Worm (Caenorhabditis elegans) whole organism, L3 larva: ENCODE data around the gene rom-2.
A peak's percentile ranks its signal among the peaks of the same experiment; 100 is the strongest.

Experiments used
- R02D3.7 ChIP-seq: fragments of 150-350 bp; optimal IDR thresholded peaks from 2 replicates; lab custom pipeline; 2014; ENCODE audit warnings: missing biosample characterization, missing genetic modification characterization
- ZK546.5 ChIP-seq: sonication (generic microtip); optimal IDR thresholded peaks from 2 replicates; lab custom pipeline; 2017; ENCODE audit warnings: missing biosample characterization, missing genetic modification characterization
- aly-2 ChIP-seq: fragments of 150-350 bp; optimal IDR thresholded peaks from 2 replicates; lab custom pipeline; 2014; ENCODE audit warnings: missing biosample characterization, missing genetic modification characterization
- ama-1 ChIP-seq: fragments of 150-350 bp; optimal IDR thresholded peaks from 2 replicates; lab custom pipeline; 2018
- ceh-16 ChIP-seq: sonication (generic microtip); optimal IDR thresholded peaks from 2 replicates; lab custom pipeline; 2017; ENCODE audit warnings: missing biosample characterization, missing genetic modification characterization
- ceh-28 ChIP-seq: fragments of 150-350 bp; optimal IDR thresholded peaks from 2 replicates; lab custom pipeline; 2014; ENCODE audit warnings: missing biosample characterization, missing genetic modification reagents, missing genetic modification characterization
- ceh-82 ChIP-seq: fragments of 150-350 bp; optimal IDR thresholded peaks from 2 replicates; lab custom pipeline; 2014; ENCODE audit warnings: missing biosample characterization, missing genetic modification characterization
- daf-12 ChIP-seq: fragments of 150-350 bp; optimal IDR thresholded peaks from 2 replicates; lab custom pipeline; 2014; ENCODE audit warnings: missing biosample characterization, missing genetic modification reagents, missing genetic modification characterization
- egl-27 ChIP-seq: sonication (generic microtip); optimal IDR thresholded peaks from 4 replicates; lab custom pipeline; 2017; ENCODE audit warnings: missing biosample characterization, missing genetic modification reagents, missing genetic modification characterization
- egl-5 ChIP-seq: fragments of 150-350 bp; optimal IDR thresholded peaks from 2 replicates; lab custom pipeline; 2017; ENCODE audit warnings: missing biosample characterization, missing genetic modification reagents, missing genetic modification characterization, inconsistent platforms
- elt-1 ChIP-seq: fragments of 150-350 bp; optimal IDR thresholded peaks from 2 replicates; lab custom pipeline; 2014; ENCODE audit warnings: missing biosample characterization, missing genetic modification characterization
- elt-2 ChIP-seq: sonication (generic microtip); optimal IDR thresholded peaks from 2 replicates; lab custom pipeline; 2016; ENCODE audit warnings: missing genetic modification reagents, mild to moderate bottlenecking, missing genetic modification characterization, missing compliant biosample characterization
- elt-3 ChIP-seq, 3 experiments: fragments of 150-350 bp in 1 of 3; sonication (generic microtip) in 2 of 3; optimal IDR thresholded peaks; 2 replicates in 2 of 3; 4 replicates in 1 of 3; lab custom pipeline; 2014 to 2017; ENCODE audit warnings: missing biosample characterization in 3 of 3, missing genetic modification characterization in 3 of 3
- eor-1 ChIP-seq, 2 experiments: fragments of 150-350 bp; optimal IDR thresholded peaks; 2 replicates each; lab custom pipeline; 2014 to 2018; ENCODE audit warnings: missing biosample characterization in 2 of 2, missing genetic modification characterization in 2 of 2
- fkh-10 ChIP-seq: sonication (generic microtip); optimal IDR thresholded peaks from 2 replicates; lab custom pipeline; 2017; ENCODE audit warnings: missing biosample characterization, missing genetic modification reagents, missing genetic modification characterization
- fkh-2 ChIP-seq: fragments of 150-350 bp; optimal IDR thresholded peaks from 2 replicates; lab custom pipeline; 2014; ENCODE audit warnings: missing biosample characterization, missing genetic modification reagents, missing genetic modification characterization
- fos-1 ChIP-seq: fragments of 150-350 bp; optimal IDR thresholded peaks from 2 replicates; lab custom pipeline; 2014; ENCODE audit warnings: missing biosample characterization, missing genetic modification characterization
- hmg-11 ChIP-seq: sonication (generic microtip); optimal IDR thresholded peaks from 2 replicates; lab custom pipeline; 2016; ENCODE audit warnings: missing genetic modification characterization, missing compliant biosample characterization
- jun-1 ChIP-seq: fragments of 150-350 bp; optimal IDR thresholded peaks from 2 replicates; lab custom pipeline; 2014; ENCODE audit warnings: missing biosample characterization, missing genetic modification reagents, missing genetic modification characterization
- lin-15B ChIP-seq: fragments of 150-350 bp; optimal IDR thresholded peaks from 2 replicates; lab custom pipeline; 2014; ENCODE audit warnings: missing biosample characterization, missing genetic modification characterization
- lin-39 ChIP-seq: fragments of 150-350 bp; optimal IDR thresholded peaks from 2 replicates; lab custom pipeline; 2018; ENCODE audit warnings: missing biosample characterization, missing genetic modification reagents, missing genetic modification characterization
- lsy-12 ChIP-seq: sonication (generic microtip); optimal IDR thresholded peaks from 2 replicates; lab custom pipeline; 2016; ENCODE audit warnings: mild to moderate bottlenecking, missing genetic modification characterization, missing compliant biosample characterization
- mdl-1 ChIP-seq: fragments of 150-350 bp; optimal IDR thresholded peaks from 2 replicates; lab custom pipeline; 2014; ENCODE audit warnings: missing biosample characterization, missing genetic modification characterization
- mml-1 ChIP-seq: fragments of 150-350 bp; sonication (generic microtip); optimal IDR thresholded peaks from 3 replicates; lab custom pipeline; 2014; ENCODE audit warnings: missing biosample characterization, missing genetic modification characterization
- nfya-1 ChIP-seq: sonication (generic microtip); optimal IDR thresholded peaks from 2 replicates; lab custom pipeline; 2017; ENCODE audit warnings: missing genetic modification characterization, mild to moderate bottlenecking, missing compliant biosample characterization, antibody characterized with exemption, moderate library complexity; ENCODE audit not compliant: insufficient read depth
- nhr-12 ChIP-seq: fragments of 150-350 bp; optimal IDR thresholded peaks from 2 replicates; lab custom pipeline; 2014; ENCODE audit warnings: missing biosample characterization, missing genetic modification characterization
- nhr-23 ChIP-seq: fragments of 150-350 bp; optimal IDR thresholded peaks from 2 replicates; lab custom pipeline; 2014; ENCODE audit warnings: missing biosample characterization, missing genetic modification reagents, missing genetic modification characterization
- nhr-237 ChIP-seq: fragments of 150-350 bp; optimal IDR thresholded peaks from 2 replicates; lab custom pipeline; 2014; ENCODE audit warnings: missing biosample characterization, missing genetic modification characterization
- nhr-25 ChIP-seq: sonication (generic microtip); optimal IDR thresholded peaks from 2 replicates; lab custom pipeline; 2017; ENCODE audit warnings: missing biosample characterization, missing genetic modification characterization
- nhr-28 ChIP-seq: fragments of 150-350 bp; optimal IDR thresholded peaks from 2 replicates; lab custom pipeline; 2014; ENCODE audit warnings: missing biosample characterization, missing genetic modification characterization
- nhr-43 ChIP-seq: sonication (generic microtip); optimal IDR thresholded peaks from 2 replicates; lab custom pipeline; 2016; ENCODE audit warnings: mild to moderate bottlenecking, missing genetic modification characterization, missing compliant biosample characterization; ENCODE audit not compliant: poor library complexity, severe bottlenecking
- nhr-67 ChIP-seq: fragments of 150-350 bp; optimal IDR thresholded peaks from 2 replicates; lab custom pipeline; 2014; ENCODE audit warnings: missing biosample characterization, missing genetic modification characterization
- nhr-76 ChIP-seq: fragments of 150-350 bp; sonication (generic microtip); optimal IDR thresholded peaks from 5 replicates; lab custom pipeline; 2014; ENCODE audit warnings: missing biosample characterization, missing genetic modification characterization
- nhr-77 ChIP-seq: fragments of 150-350 bp; optimal IDR thresholded peaks from 2 replicates; lab custom pipeline; 2014; ENCODE audit warnings: missing biosample characterization, missing genetic modification characterization
- pha-4 ChIP-seq: fragments of 150-350 bp; optimal IDR thresholded peaks from 2 replicates; lab custom pipeline; 2014; ENCODE audit warnings: missing biosample characterization, missing genetic modification reagents, missing genetic modification characterization
- pqm-1 ChIP-seq: fragments of 150-350 bp; optimal IDR thresholded peaks from 2 replicates; lab custom pipeline; 2017; ENCODE audit warnings: missing biosample characterization, missing genetic modification characterization, inconsistent platforms
- sea-2 ChIP-seq: fragments of 150-350 bp; sonication (generic microtip); optimal IDR thresholded peaks from 4 replicates; lab custom pipeline; 2014; ENCODE audit warnings: missing biosample characterization, missing genetic modification reagents, missing genetic modification characterization
- skn-1 ChIP-seq: fragments of 150-350 bp; optimal IDR thresholded peaks from 2 replicates; lab custom pipeline; 2014; ENCODE audit warnings: missing biosample characterization, missing genetic modification characterization
- snpc-4 ChIP-seq: fragments of 150-350 bp; optimal IDR thresholded peaks from 2 replicates; lab custom pipeline; 2014; ENCODE audit warnings: missing biosample characterization, missing genetic modification characterization
- tbx-2 ChIP-seq: sonication (generic microtip); optimal IDR thresholded peaks from 2 replicates; lab custom pipeline; 2016; ENCODE audit warnings: mild to moderate bottlenecking, missing genetic modification characterization, missing compliant biosample characterization
- unc-39 ChIP-seq: sonication (generic microtip); optimal IDR thresholded peaks from 4 replicates; lab custom pipeline; 2017; ENCODE audit warnings: missing biosample characterization, missing genetic modification characterization
- unc-62 ChIP-seq: fragments of 150-350 bp; sonication (generic microtip); optimal IDR thresholded peaks from 4 replicates; lab custom pipeline; 2014; ENCODE audit warnings: missing biosample characterization, missing genetic modification reagents, missing genetic modification characterization
- zag-1 ChIP-seq: fragments of 150-350 bp; optimal IDR thresholded peaks from 2 replicates; lab custom pipeline; 2014; ENCODE audit warnings: missing biosample characterization, missing genetic modification characterization
- ztf-11 ChIP-seq: fragments of 150-350 bp; optimal IDR thresholded peaks from 2 replicates; lab custom pipeline; 2014; ENCODE audit warnings: missing biosample characterization, missing genetic modification characterization
- ztf-4 ChIP-seq: fragments of 150-350 bp; optimal IDR thresholded peaks from 2 replicates; lab custom pipeline; 2014; ENCODE audit warnings: missing biosample characterization, missing genetic modification characterization

rom-2 gene

ce11 chrIII:9558463-9558862, 37.0 kb downstream of the rom-2 start, which contains the start of gene C48B4.6:
Gene C48B4.6, minus strand, starts transcription at chrIII:9558563.
- TF ChIP-seq ZK546.5 (tag; lab: Kevin White, UChicago) (no peak), nhr-23 (tag; lab: Kevin White, UChicago) (no peak), unc-39 (tag; lab: Kevin White, UChicago) (no peak)
- TF ChIP-seq, all 47 proteins: peak for 0

DNA sequence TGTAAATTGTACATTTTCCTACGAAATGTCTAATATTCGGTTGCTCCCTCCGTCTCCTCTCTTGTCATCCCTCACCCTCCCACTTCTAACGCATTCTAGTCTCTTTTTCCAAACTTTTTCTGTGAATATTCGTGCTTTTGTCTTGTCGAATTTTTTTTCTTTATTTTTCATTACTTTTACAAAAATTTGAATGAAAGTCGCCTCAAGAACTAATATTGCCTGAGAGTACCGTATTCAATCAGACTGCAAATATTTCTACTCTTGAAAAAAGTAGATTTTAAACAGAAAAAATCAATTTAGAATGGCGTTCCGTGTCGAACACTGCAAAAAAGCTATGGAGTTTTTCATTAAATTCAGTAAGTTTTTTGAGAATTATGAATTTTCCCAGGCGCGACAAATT, 39.2 kb downstream of the rom-2 start, which contains the start of gene ZK1098.11:
ZK1098.11 (plus strand) TSS at position 301 of the 400 bp plus-strand sequence.
- TF ChIP-seq jun-1 (tag; lab: Kevin White, UChicago) (no peak), nfya-1 (tag; lab: Kevin White, UChicago) (no peak), fos-1 (no peak), elt-3 (tag; optimal IDR thresholded peaks at IDR 0.05; lab: Kevin White, UChicago) (no peak), egl-27 (tag; lab: Kevin White, UChicago) (no peak), snpc-4 (tag; lab: Kevin White, UChicago) (no peak), elt-2 (tag; lab: Kevin White, UChicago) (no peak), mml-1 (tag; lab: Kevin White, UChicago) (no peak), lin-15B (no peak), ceh-82 (tag; lab: Kevin White, UChicago) (no peak), ceh-28 (tag; lab: Kevin White, UChicago) (no peak), fkh-10 (GFP tag; lab: Kevin White, UChicago) (no peak), nhr-237 (no peak), nhr-23 (tag; lab: Kevin White, UChicago) (no peak), unc-62 (GFP tag; lab: Kevin White, UChicago) (no peak), mdl-1 (tag; lab: Kevin White, UChicago) (no peak)
- TF ChIP-seq, all 47 proteins: peak for 0

DNA sequence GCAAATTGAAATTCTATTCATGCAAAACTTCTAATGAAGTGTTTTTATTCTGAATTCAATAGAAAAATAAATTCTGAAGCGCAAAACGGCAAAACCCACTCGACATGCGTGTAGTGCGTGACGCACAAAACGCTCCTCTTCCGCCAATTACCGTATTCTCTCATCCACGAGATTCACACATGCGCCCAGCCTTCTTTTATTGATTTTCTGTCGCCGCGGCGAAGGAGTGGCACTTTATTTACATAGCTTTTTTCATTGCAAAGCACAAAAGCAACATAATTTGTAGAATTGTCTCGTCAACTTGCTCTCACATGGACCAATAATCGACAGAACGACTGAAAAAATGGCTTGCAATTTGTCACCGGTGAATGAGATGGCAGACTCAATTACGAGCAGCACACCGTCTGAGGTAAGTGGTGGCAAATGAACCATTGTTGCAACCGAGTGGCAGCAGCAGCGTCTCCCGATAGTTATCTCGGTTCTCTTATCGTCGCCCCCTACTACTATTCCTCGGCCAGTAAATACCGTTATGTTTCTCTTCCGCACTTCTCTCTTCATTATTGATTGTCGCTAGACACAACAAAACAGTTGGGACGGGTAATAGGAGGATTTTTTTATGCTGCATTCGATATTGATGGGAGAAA, 49.3 kb downstream of the rom-2 start, which contains the start of gene unc-16:
unc-16 (plus strand) TSS at position 243 of the 644 bp plus-strand sequence.
- TF ChIP-seq jun-1 (tag; lab: Kevin White, UChicago) (peak; percentile 27), ztf-4 (no peak), nhr-67 (tag; lab: Kevin White, UChicago) (no peak), nhr-43 (tag; lab: Kevin White, UChicago) (peak; percentile 57), unc-62 (GFP tag; lab: Kevin White, UChicago) (peak; percentile 70), snpc-4 (tag; lab: Kevin White, UChicago) (peak; percentile 90), skn-1 (tag; lab: Kevin White, UChicago) (peak; percentile 46), zag-1 (tag; lab: Kevin White, UChicago) (no peak), nhr-12 (tag; lab: Kevin White, UChicago) (no peak), pha-4 (tag; lab: Kevin White, UChicago) (peak; percentile 97), ZK546.5 (tag; lab: Kevin White, UChicago) (no peak), eor-1 (tag; optimal IDR thresholded peaks at IDR 0.05; lab: Kevin White, UChicago) (peak in 1 of 2 experiments; percentile 13), egl-5 (tag; lab: Kevin White, UChicago) (peak; percentile 88), ceh-28 (tag; lab: Kevin White, UChicago) (peak; percentile 90), mdl-1 (tag; lab: Kevin White, UChicago) (peak; percentile 87), elt-1 (tag; lab: Kevin White, UChicago) (no peak), elt-2 (tag; lab: Kevin White, UChicago) (peak; percentile 72), ceh-82 (tag; lab: Kevin White, UChicago) (peak; percentile 19), aly-2 (tag; lab: Kevin White, UChicago) (no peak), egl-27 (tag; lab: Kevin White, UChicago) (no peak), sea-2 (peak; percentile 73), nhr-23 (tag; lab: Kevin White, UChicago) (peak; percentile 63), pqm-1 (peak; percentile 23), lin-39 (tag; lab: Kevin White, UChicago) (peak; percentile 85), fkh-2 (tag; lab: Kevin White, UChicago) (no peak), R02D3.7 (tag; lab: Kevin White, UChicago) (peak; percentile 70), daf-12 (tag; lab: Kevin White, UChicago) (no peak), tbx-2 (tag; lab: Kevin White, UChicago) (peak; percentile 82), ztf-11 (tag; lab: Kevin White, UChicago) (no peak), ama-1 (lab: Kevin White, UChicago) (peak; percentile 58), unc-39 (tag; lab: Kevin White, UChicago) (no peak), lin-15B (peak; percentile 89), nhr-25 (tag; lab: Kevin White, UChicago) (peak; percentile 56), lsy-12 (tag; lab: Kevin White, UChicago) (peak; percentile 85), nhr-237 (no peak), ceh-16 (tag; lab: Kevin White, UChicago) (no peak), fkh-10 (GFP tag; lab: Kevin White, UChicago) (peak; percentile 44), nhr-28 (tag; lab: Kevin White, UChicago) (no peak), nfya-1 (tag; lab: Kevin White, UChicago) (peak; percentile 96), mml-1 (tag; lab: Kevin White, UChicago) (peak; percentile 87), hmg-11 (peak; percentile 90), nhr-76 (tag; lab: Kevin White, UChicago) (no peak), fos-1 (no peak), nhr-77 (no peak)
